Fruit fly (Drosophila melanogaster): Measurements from ENCODE around the gene CCKLR-17D3.

DNA sequence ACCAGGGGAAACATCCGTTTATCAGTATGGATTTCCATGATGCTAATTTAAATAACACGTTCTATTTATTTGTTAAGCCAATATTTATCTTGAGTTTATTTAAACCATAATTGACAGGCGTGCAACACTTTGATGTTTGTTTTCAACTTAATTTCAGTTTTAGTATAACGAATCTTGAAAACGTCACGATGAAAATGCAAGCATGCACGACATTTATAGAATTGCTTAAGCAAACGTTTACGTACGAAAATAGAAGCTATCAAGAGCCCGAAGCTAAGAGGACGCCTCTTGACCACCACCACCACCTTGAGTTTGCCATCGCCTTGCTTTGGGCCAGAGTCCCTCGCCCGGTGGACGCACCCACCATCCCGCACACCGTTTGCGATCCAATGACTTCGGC is 2.5 kb downstream of the CCKLR-17D3 start:
- TF ChIP-seq h (optimal IDR thresholded peaks at IDR 0.05) (no peak), psq (optimal IDR thresholded peaks at IDR 0.05) (no peak), Sin3A (optimal IDR thresholded peaks at IDR 0.05) (no peak), ttk (optimal IDR thresholded peaks at IDR 0.05) (no peak)
